Worm (Caenorhabditis elegans) whole organism, young adult: ENCODE data around the gene ubxn-4.

Experiments
- D2030.7 ChIP-seq: fragments of 200-800 bp; sonication (Bioruptor generic); IDR thresholded peaks from 2 replicates; pipeline ENCODE4 v1.3.6; 2022; ENCODE audit warnings: missing genetic modification reagents, missing genetic modification characterization, missing compliant biosample characterization
- F22D6.2 ChIP-seq: sonication (generic microtip); optimal IDR thresholded peaks from 2 replicates; lab custom pipeline; 2016; ENCODE audit warnings: mild to moderate bottlenecking, missing genetic modification characterization, missing compliant biosample characterization
- F23B12.7 ChIP-seq: sonication (generic microtip); optimal IDR thresholded peaks from 2 replicates; lab custom pipeline; 2017; ENCODE audit warnings: missing genetic modification characterization, mild to moderate bottlenecking, missing compliant biosample characterization, antibody characterized with exemption, moderate library complexity; ENCODE audit not compliant: insufficient read depth
- F55B11.4 ChIP-seq: sonication (generic microtip); optimal IDR thresholded peaks from 2 replicates; lab custom pipeline; 2016; ENCODE audit warnings: missing compliant biosample characterization, missing genetic modification characterization, borderline replicate concordance; ENCODE audit not compliant: insufficient read depth
- F57A8.1 ChIP-seq: fragments of 200-800 bp; sonication (Bioruptor generic); optimal IDR thresholded peaks from 2 replicates; lab custom pipeline; 2018; ENCODE audit warnings: mild to moderate bottlenecking, missing genetic modification characterization, moderate library complexity, missing compliant biosample characterization
- K11D2.4 ChIP-seq: fragments of 200-800 bp; sonication (Bioruptor generic); IDR thresholded peaks from 2 replicates; pipeline ENCODE4 v1.3.6; 2022; ENCODE audit warnings: missing genetic modification reagents, missing genetic modification characterization, missing compliant biosample characterization
- K12H6.12 ChIP-seq: fragments of 200-800 bp; sonication (Bioruptor generic); optimal IDR thresholded peaks from 2 replicates; lab custom pipeline; 2018; ENCODE audit warnings: mild to moderate bottlenecking, missing genetic modification characterization, missing compliant biosample characterization
- Y53G8AR.9 ChIP-seq: fragments of 200-800 bp; sonication (Bioruptor generic); conservative IDR thresholded peaks from 2 replicates; pipeline ENCODE4 v1.3.6; 2022; ENCODE audit warnings: missing genetic modification reagents, missing genetic modification characterization, missing compliant biosample characterization
- Y95B8A.8 ChIP-seq: fragments of 200-800 bp; sonication (Bioruptor generic); IDR thresholded peaks from 2 replicates; pipeline ENCODE4 v1.3.6; 2022; ENCODE audit warnings: missing genetic modification reagents, missing genetic modification characterization, missing compliant biosample characterization
- akir-1 ChIP-seq: fragments of 200-800 bp; sonication (Bioruptor generic); optimal IDR thresholded peaks from 2 replicates; lab custom pipeline; 2018; ENCODE audit warnings: mild to moderate bottlenecking, missing genetic modification characterization, moderate library complexity, missing compliant biosample characterization
- bed-1 ChIP-seq: fragments of 200-800 bp; sonication (Bioruptor generic); IDR thresholded peaks from 2 replicates; pipeline ENCODE4 v1.3.6; 2022; ENCODE audit warnings: missing genetic modification reagents, missing genetic modification characterization, missing compliant biosample characterization
- cebp-1 ChIP-seq, 2 experiments: fragments of 200-800 bp in 1 of 2; sonication (Bioruptor generic) in 1 of 2; sonication (generic microtip) in 1 of 2; IDR thresholded peaks in 1 of 2; optimal IDR thresholded peaks in 1 of 2; 2 replicates each; pipeline versions ENCODE4 v1.3.6 to Lab custom; 2017 to 2022; ENCODE audit warnings: missing compliant biosample characterization in 2 of 2, missing genetic modification characterization in 2 of 2, mild to moderate bottlenecking in 1 of 2, missing genetic modification reagents in 1 of 2, moderate library complexity in 1 of 2
- ceh-40 ChIP-seq: fragments of 200-800 bp; sonication (Bioruptor generic); IDR thresholded peaks from 2 replicates; pipeline ENCODE4 v1.3.6; 2022; ENCODE audit warnings: missing genetic modification characterization, missing compliant biosample characterization
- chd-7 ChIP-seq: sonication (generic microtip); optimal IDR thresholded peaks from 2 replicates; lab custom pipeline; 2016; ENCODE audit warnings: mild to moderate bottlenecking, missing genetic modification characterization, moderate library complexity, missing compliant biosample characterization
- dox-1 ChIP-seq: fragments of 200-800 bp; sonication (Bioruptor generic); IDR thresholded peaks from 2 replicates; pipeline ENCODE4 v1.3.6; 2022; ENCODE audit warnings: missing genetic modification reagents, missing genetic modification characterization, missing compliant biosample characterization
- dpl-1 ChIP-seq: fragments of 150-350 bp; optimal IDR thresholded peaks from 2 replicates; lab custom pipeline; 2014; ENCODE audit warnings: missing biosample characterization, missing genetic modification reagents, missing genetic modification characterization
- hlh-26 ChIP-seq: fragments of 200-800 bp; sonication (Bioruptor generic); conservative IDR thresholded peaks from 2 replicates; pipeline ENCODE4 v1.3.6; 2022; ENCODE audit warnings: missing genetic modification reagents, missing genetic modification characterization, missing compliant biosample characterization
- let-526 ChIP-seq: fragments of 200-800 bp; sonication (Bioruptor generic); IDR thresholded peaks from 2 replicates; pipeline ENCODE4 v1.3.6; 2022; ENCODE audit warnings: missing genetic modification reagents, missing genetic modification characterization, missing compliant biosample characterization
- lin-35 ChIP-seq, 3 experiments: fragments of 150-350 bp in 2 of 3; sonication (generic microtip) in 1 of 3; optimal IDR thresholded peaks; 2 replicates each; lab custom pipeline; 2014 to 2018; ENCODE audit warnings: missing biosample characterization in 3 of 3, missing genetic modification characterization in 3 of 3, missing genetic modification reagents in 3 of 3
- lsy-27 ChIP-seq: sonication (generic microtip); optimal IDR thresholded peaks from 2 replicates; lab custom pipeline; 2017; ENCODE audit warnings: missing genetic modification characterization, mild to moderate bottlenecking, missing compliant biosample characterization, antibody characterized with exemption, missing genotype, borderline replicate concordance; ENCODE audit not compliant: insufficient read depth
- madf-3 ChIP-seq: fragments of 200-800 bp; sonication (Bioruptor generic); IDR thresholded peaks from 2 replicates; pipeline ENCODE4 v1.3.6; 2022; ENCODE audit warnings: missing genetic modification reagents, missing genetic modification characterization, missing compliant biosample characterization
- madf-8 ChIP-seq: fragments of 200-800 bp; sonication (Bioruptor generic); conservative IDR thresholded peaks from 2 replicates; pipeline ENCODE4 v1.3.6; 2022; ENCODE audit warnings: missing genetic modification reagents, missing genetic modification characterization, missing compliant biosample characterization
- nfyb-1 ChIP-seq: fragments of 200-800 bp; sonication (Bioruptor generic); IDR thresholded peaks from 2 replicates; pipeline ENCODE4 v1.3.6; 2022; ENCODE audit warnings: missing genetic modification reagents, missing genetic modification characterization, missing compliant biosample characterization
- nhr-80 ChIP-seq: sonication (generic microtip); optimal IDR thresholded peaks from 2 replicates; lab custom pipeline; 2016; ENCODE audit warnings: missing genetic modification characterization, missing compliant biosample characterization
- rec-8 ChIP-seq, 2 experiments: sonication (generic microtip); optimal IDR thresholded peaks; 2 replicates each; lab custom pipeline; 2016; ENCODE audit warnings: mild to moderate bottlenecking in 2 of 2, missing genetic modification characterization in 2 of 2, missing genetic modification reagents in 2 of 2, missing genotype in 2 of 2, missing biosample characterization in 1 of 2, missing compliant biosample characterization in 1 of 2, moderate library complexity in 1 of 2
- repo-1 ChIP-seq: sonication (generic microtip); optimal IDR thresholded peaks from 2 replicates; lab custom pipeline; 2017; ENCODE audit warnings: mild to moderate bottlenecking, missing genetic modification characterization, missing compliant biosample characterization
- sdz-38 ChIP-seq: sonication (generic microtip); optimal IDR thresholded peaks from 2 replicates; lab custom pipeline; 2016; ENCODE audit warnings: missing genotype, missing genetic modification characterization, missing compliant biosample characterization
- snpc-1.1 ChIP-seq: sonication (generic microtip); optimal IDR thresholded peaks from 2 replicates; lab custom pipeline; 2017; ENCODE audit warnings: missing genetic modification characterization, mild to moderate bottlenecking, missing compliant biosample characterization, antibody characterized with exemption, moderate library complexity, missing genotype, missing genetic modification reagents; ENCODE audit not compliant: insufficient read depth
- snpc-4 ChIP-seq, 5 experiments: fragments of 150-350 bp in 1 of 5; sonication (generic microtip) in 4 of 5; optimal IDR thresholded peaks; 2 replicates each; lab custom pipeline; 2014 to 2018; ENCODE audit warnings: missing genetic modification characterization in 5 of 5, missing biosample characterization in 3 of 5, antibody characterized with exemption in 2 of 5, mild to moderate bottlenecking in 2 of 5, missing compliant biosample characterization in 2 of 5, missing genotype in 2 of 5, moderate library complexity in 2 of 5, missing genetic modification reagents in 1 of 5
- zfh-2 ChIP-seq: fragments of 200-800 bp; sonication (Bioruptor generic); conservative IDR thresholded peaks from 2 replicates; pipeline ENCODE4 v1.3.6; 2022; ENCODE audit warnings: missing genetic modification reagents, missing genetic modification characterization, missing compliant biosample characterization
- zim-3 ChIP-seq: sonication (generic microtip); optimal IDR thresholded peaks from 2 replicates; lab custom pipeline; 2017; ENCODE audit warnings: mild to moderate bottlenecking, missing genetic modification characterization, moderate library complexity, missing compliant biosample characterization
- ztf-18 ChIP-seq: sonication (generic microtip); optimal IDR thresholded peaks from 2 replicates; lab custom pipeline; 2016; ENCODE audit warnings: missing genotype, mild to moderate bottlenecking, missing genetic modification characterization, missing compliant biosample characterization
- ztf-25 ChIP-seq: fragments of 200-800 bp; sonication (Bioruptor generic); IDR thresholded peaks from 2 replicates; pipeline ENCODE4 v1.3.6; 2022; ENCODE audit warnings: missing genetic modification reagents, missing genetic modification characterization, missing compliant biosample characterization
- ztf-3 ChIP-seq: fragments of 200-800 bp; sonication (Bioruptor generic); optimal IDR thresholded peaks from 2 replicates; lab custom pipeline; 2018; ENCODE audit warnings: mild to moderate bottlenecking, missing genetic modification characterization, missing compliant biosample characterization

ubxn-4 gene

ce11 chrIII:8400478-8400877 is 4.9 kb downstream of the ubxn-4 start (continued):
- no peak for TF ChIP-seq snpc-4 (GFP tag; optimal IDR thresholded peaks at IDR 0.05; lab: Kevin White, UChicago)
- no peak for TF ChIP-seq snpc-4 (tag; optimal IDR thresholded peaks at IDR 0.05; lab: Kevin White, UChicago)
- no peak for TF ChIP-seq D2030.7 (GFP tag; lab: Robert Waterston, UW)
- TF ChIP-seq lin-35 (GFP tag; optimal IDR thresholded peaks at IDR 0.05; lab: Kevin White, UChicago), result no peak
- TF ChIP-seq chd-7 (tag; lab: Kevin White, UChicago), result no peak
- 0 out of 2 replicates have a peak, but pooled peaks have one; percentile 42 for TF ChIP-seq nfyb-1

- TF ChIP-seq let-526 (GFP tag; lab: Robert Waterston, UW) (no peak), F22D6.2 (tag; lab: Kevin White, UChicago) (no peak)
- TF ChIP-seq, all 124 proteins: peak for 0
Observed at ce11 chrIII:8398411-8398810, 7.0 kb downstream of the ubxn-4 start, which contains the start of gene ZK353.2. Gene ZK353.2, plus strand, starts transcription at chrIII:8398711.

ce11 chrIII:8395685-8396084 is 9.7 kb downstream of the ubxn-4 start, which contains the start of gene ZK353.3:
Gene ZK353.3, plus strand, starts transcription at chrIII:8395985.
- TF ChIP-seq lsy-27 (no peak), hlh-26 (no peak), sdz-38 (tag; lab: Kevin White, UChicago) (no peak), akir-1 (GFP tag; lab: Kevin White, UChicago) (no peak), ztf-18 (no peak)

DNA sequence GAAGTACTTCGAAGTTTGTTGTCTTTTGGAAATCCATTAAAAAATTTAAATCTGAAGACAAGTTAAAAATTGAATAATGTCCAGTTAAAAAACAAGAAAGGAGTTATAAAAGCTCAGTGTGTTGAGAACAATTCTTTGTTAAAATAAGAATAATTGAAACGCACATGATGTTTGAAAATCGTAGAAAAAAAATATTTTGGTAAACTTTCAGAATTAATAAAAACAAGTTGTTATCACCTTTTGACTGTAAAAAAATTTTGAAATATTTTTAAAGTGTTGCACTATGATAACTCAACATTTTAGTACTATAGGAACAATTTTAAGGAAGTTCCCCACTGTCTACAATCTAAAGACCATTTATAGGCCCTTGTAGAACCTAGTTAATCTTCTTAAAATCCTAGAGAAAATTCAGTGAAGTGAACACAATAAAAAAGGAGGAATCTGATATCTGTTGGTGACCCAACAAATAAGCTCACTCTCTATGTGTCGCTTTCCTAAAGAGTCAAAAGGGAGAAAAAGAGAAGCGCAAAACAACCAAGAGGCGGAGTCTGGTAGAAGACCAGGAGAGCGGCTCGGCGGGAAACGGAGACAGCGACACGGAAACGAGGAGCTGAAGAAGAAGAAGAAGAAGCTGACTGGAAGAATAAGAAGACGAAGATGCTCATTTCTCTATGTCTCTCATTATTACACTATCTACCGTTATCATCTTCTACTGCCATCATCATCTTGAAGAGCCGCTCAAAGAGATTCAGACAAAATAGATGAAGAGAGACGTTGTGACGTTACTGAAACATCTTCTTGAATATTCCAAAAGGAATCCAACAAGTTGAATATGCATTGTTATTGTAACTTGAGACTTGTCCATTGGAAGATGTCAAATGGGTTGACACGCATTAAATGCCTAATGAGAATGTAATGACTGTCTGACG is 10.7 kb downstream of the ubxn-4 start, which contains the start of gene ZK353.10:
TSS of gene ZK353.10 (minus strand) at position 51 of the 929 bp plus-strand sequence.
- TF ChIP-seq K11D2.4 (GFP tag; lab: Robert Waterston, UW), result no peak
- no peak for TF ChIP-seq snpc-1.1 (tag; lab: Kevin White, UChicago)
- no peak for TF ChIP-seq Y53G8AR.9 (GFP tag; lab: Robert Waterston, UW)
- TF ChIP-seq cebp-1 (GFP tag; IDR thresholded peaks at IDR 0.05; lab: Robert Waterston, UW), result no peak
- no peak for TF ChIP-seq cebp-1 (tag; optimal IDR thresholded peaks at IDR 0.05; lab: Kevin White, UChicago)
- no peak for TF ChIP-seq nfyb-1
- TF ChIP-seq madf-8, result no peak
- no peak for TF ChIP-seq rec-8 (tag; optimal IDR thresholded peaks at IDR 0.05; lab: Kevin White, UChicago)
- TF ChIP-seq Y95B8A.8 (GFP tag; lab: Robert Waterston, UW), result no peak
- TF ChIP-seq bed-1 (GFP tag; lab: Robert Waterston, UW), result no peak
- no peak for TF ChIP-seq nhr-80 (tag; lab: Kevin White, UChicago)
- TF ChIP-seq ceh-40 (GFP tag; lab: Robert Waterston, UW), result no peak
- TF ChIP-seq dox-1 (GFP tag; lab: Robert Waterston, UW), result no peak
- no peak for TF ChIP-seq ztf-3 (GFP tag; lab: Kevin White, UChicago)
- no peak for TF ChIP-seq let-526 (GFP tag; lab: Robert Waterston, UW)
- TF ChIP-seq repo-1 (tag; lab: Kevin White, UChicago), result no peak
- TF ChIP-seq ztf-18, result no peak

ce11 chrIII:8392307-8392706 is 13.1 kb downstream of the ubxn-4 start:
- TF ChIP-seq ztf-25 (GFP tag; lab: Robert Waterston, UW) (no peak), lin-35 (GFP tag; optimal IDR thresholded peaks at IDR 0.05; lab: Kevin White, UChicago) (no peak), F23B12.7 (tag; lab: Kevin White, UChicago) (no peak), zim-3 (tag; lab: Kevin White, UChicago) (no peak), madf-3 (GFP tag; lab: Robert Waterston, UW) (no peak), F55B11.4 (tag; lab: Kevin White, UChicago) (no peak), dpl-1 (no peak), F57A8.1 (GFP tag; lab: Kevin White, UChicago) (no peak), K12H6.12 (tag; lab: Kevin White, UChicago) (peak; percentile 22), zfh-2 (no peak), nfyb-1 (0 out of 2 replicates have a peak, but pooled peaks have one; percentile 19)
